Worm (Caenorhabditis elegans) whole organism, mixed stage, embryonic: ENCODE measurements around the gene fln-2.

ENCODE experiments used
- M03D4.4 ChIP-seq: sonication (generic microtip); optimal IDR thresholded peaks from 2 replicates; lab custom pipeline; 2017; ENCODE audit warnings: mild to moderate bottlenecking, missing genetic modification characterization, missing compliant biosample characterization
- bed-3 ChIP-seq: fragments of 200-800 bp; sonication (Bioruptor generic); optimal IDR thresholded peaks from 3 replicates; lab custom pipeline; 2018; ENCODE audit warnings: mild to moderate bottlenecking, missing genetic modification characterization, moderate library complexity, missing compliant biosample characterization
- blmp-1 ChIP-seq: fragments of 150-350 bp; optimal IDR thresholded peaks from 2 replicates; lab custom pipeline; 2014; ENCODE audit warnings: missing biosample characterization, missing genetic modification characterization
- ceh-43 ChIP-seq: fragments of 200-800 bp; sonication (Bioruptor generic); optimal IDR thresholded peaks from 2 replicates; lab custom pipeline; 2018; ENCODE audit warnings: mild to moderate bottlenecking, missing genetic modification characterization, moderate library complexity, missing compliant biosample characterization
- ceh-83 ChIP-seq: fragments of 200-800 bp; sonication (Bioruptor generic); optimal IDR thresholded peaks from 2 replicates; lab custom pipeline; 2018; ENCODE audit warnings: mild to moderate bottlenecking, missing genetic modification characterization, missing compliant biosample characterization
- ces-1 ChIP-seq: fragments of 150-350 bp; optimal IDR thresholded peaks from 2 replicates; lab custom pipeline; 2014; ENCODE audit warnings: missing biosample characterization, missing genetic modification reagents, missing genetic modification characterization
- cnd-1 ChIP-seq: fragments of 200-800 bp; sonication (Bioruptor generic); optimal IDR thresholded peaks from 2 replicates; lab custom pipeline; 2018; ENCODE audit warnings: mild to moderate bottlenecking, missing genetic modification characterization, missing compliant biosample characterization
- elt-3 ChIP-seq: fragments of 150-350 bp; optimal IDR thresholded peaks from 2 replicates; lab custom pipeline; 2014; ENCODE audit warnings: missing biosample characterization, missing genetic modification characterization
- flh-1 ChIP-seq: fragments of 200-800 bp; sonication (Bioruptor generic); optimal IDR thresholded peaks from 2 replicates; lab custom pipeline; 2018; ENCODE audit warnings: mild to moderate bottlenecking, missing genetic modification characterization, moderate library complexity, missing compliant biosample characterization
- ham-2 ChIP-seq: fragments of 200-800 bp; sonication (Bioruptor generic); optimal IDR thresholded peaks from 2 replicates; lab custom pipeline; 2018; ENCODE audit warnings: mild to moderate bottlenecking, missing genetic modification characterization, missing compliant biosample characterization
- hlh-1 ChIP-seq: fragments of 150-350 bp; optimal IDR thresholded peaks from 2 replicates; lab custom pipeline; 2014; ENCODE audit warnings: missing biosample characterization, missing genetic modification reagents, missing genetic modification characterization
- lin-13 ChIP-seq: fragments of 150-350 bp; optimal IDR thresholded peaks from 2 replicates; lab custom pipeline; 2014; ENCODE audit warnings: missing biosample characterization, missing genetic modification characterization
- lin-32 ChIP-seq: fragments of 200-800 bp; sonication (Bioruptor generic); optimal IDR thresholded peaks from 2 replicates; lab custom pipeline; 2018; ENCODE audit warnings: mild to moderate bottlenecking, missing genetic modification characterization, missing compliant biosample characterization
- lsy-2 ChIP-seq: fragments of 150-350 bp; optimal IDR thresholded peaks from 2 replicates; lab custom pipeline; 2014; ENCODE audit warnings: missing biosample characterization, missing genetic modification characterization
- mab-5 ChIP-seq: fragments of 150-350 bp; optimal IDR thresholded peaks from 2 replicates; lab custom pipeline; 2014; ENCODE audit warnings: missing biosample characterization, missing genetic modification characterization
- mep-1 ChIP-seq: fragments of 150-350 bp; optimal IDR thresholded peaks from 2 replicates; lab custom pipeline; 2017; ENCODE audit warnings: missing biosample characterization, missing genetic modification reagents, missing genetic modification characterization, inconsistent platforms
- mls-2 ChIP-seq: sonication (generic microtip); optimal IDR thresholded peaks from 2 replicates; lab custom pipeline; 2016; ENCODE audit warnings: mild to moderate bottlenecking, missing genetic modification characterization, moderate library complexity, missing compliant biosample characterization
- nhr-12 ChIP-seq: fragments of 150-350 bp; optimal IDR thresholded peaks from 2 replicates; lab custom pipeline; 2014; ENCODE audit warnings: missing biosample characterization, missing genetic modification characterization
- nhr-2 ChIP-seq: fragments of 150-350 bp; optimal IDR thresholded peaks from 2 replicates; lab custom pipeline; 2014; ENCODE audit warnings: missing biosample characterization, missing genetic modification characterization
- nhr-28 ChIP-seq: fragments of 150-350 bp; optimal IDR thresholded peaks from 2 replicates; lab custom pipeline; 2014; ENCODE audit warnings: missing biosample characterization, missing genetic modification characterization
- nhr-76 ChIP-seq: sonication (generic microtip); optimal IDR thresholded peaks from 2 replicates; lab custom pipeline; 2017; ENCODE audit warnings: missing biosample characterization, missing genetic modification characterization
- pha-4 ChIP-seq: fragments of 150-350 bp; optimal IDR thresholded peaks from 2 replicates; lab custom pipeline; 2018; ENCODE audit warnings: missing biosample characterization, missing genetic modification reagents, missing genetic modification characterization
- sem-2 ChIP-seq: fragments of 200-800 bp; sonication (Bioruptor generic); optimal IDR thresholded peaks from 2 replicates; lab custom pipeline; 2018; ENCODE audit warnings: mild to moderate bottlenecking, missing genetic modification characterization, missing compliant biosample characterization
- snpc-4 ChIP-seq: fragments of 150-350 bp; optimal IDR thresholded peaks from 2 replicates; lab custom pipeline; 2014; ENCODE audit warnings: missing biosample characterization, missing genetic modification characterization
- sptf-1 ChIP-seq: sonication (generic microtip); optimal IDR thresholded peaks from 2 replicates; lab custom pipeline; 2017; ENCODE audit warnings: mild to moderate bottlenecking, missing genetic modification characterization, moderate library complexity, missing compliant biosample characterization
- tbx-8 ChIP-seq: fragments of 200-800 bp; sonication (Bioruptor generic); optimal IDR thresholded peaks from 2 replicates; lab custom pipeline; 2018; ENCODE audit warnings: mild to moderate bottlenecking, missing genetic modification characterization, moderate library complexity, missing compliant biosample characterization
- unc-120 ChIP-seq: sonication (generic microtip); optimal IDR thresholded peaks from 2 replicates; lab custom pipeline; 2017; ENCODE audit warnings: missing genetic modification characterization, missing compliant biosample characterization; ENCODE audit not compliant: poor library complexity, severe bottlenecking
- unc-39 ChIP-seq: fragments of 150-350 bp; optimal IDR thresholded peaks from 2 replicates; lab custom pipeline; 2014; ENCODE audit warnings: missing biosample characterization, missing genetic modification characterization
- unc-62 ChIP-seq: fragments of 150-350 bp; optimal IDR thresholded peaks from 2 replicates; lab custom pipeline; 2014; ENCODE audit warnings: missing biosample characterization, missing genetic modification reagents, missing genetic modification characterization
- zip-8 ChIP-seq: fragments of 150-350 bp; optimal IDR thresholded peaks from 2 replicates; lab custom pipeline; 2014; ENCODE audit warnings: missing biosample characterization, missing genetic modification characterization
- ztf-11 ChIP-seq: fragments of 150-350 bp; optimal IDR thresholded peaks from 2 replicates; lab custom pipeline; 2014; ENCODE audit warnings: missing biosample characterization, missing genetic modification characterization

The fln-2 gene

DNA sequence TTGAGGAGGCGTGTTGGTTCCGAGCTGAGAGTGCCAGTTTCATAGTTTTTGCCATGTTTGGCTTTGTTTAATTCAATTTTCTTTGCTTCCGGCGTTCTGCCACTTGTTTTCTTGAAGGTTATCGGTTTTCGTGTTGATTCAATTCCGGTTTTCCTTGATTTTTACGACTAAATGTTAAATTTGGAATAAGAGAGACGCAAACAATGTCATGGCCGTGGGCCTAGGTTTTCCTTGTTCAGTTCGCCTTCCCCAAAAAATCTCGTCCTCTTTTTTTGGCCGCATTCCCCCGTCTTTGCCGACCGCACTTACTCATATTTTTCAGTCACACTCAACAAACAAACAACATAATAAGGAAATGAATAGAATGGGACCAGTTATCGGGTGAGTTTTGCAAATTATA is 3.8 kb upstream of the fln-2 start, which contains the start of gene C23F12.9:
C23F12.9 (plus strand) TSS at position 301 of the 400 bp plus-strand sequence.
- no peak for TF ChIP-seq nhr-2 (tag; lab: Kevin White, UChicago)
- TF ChIP-seq hlh-1 (tag; lab: Kevin White, UChicago) = no peak
- TF ChIP-seq zip-8 (tag; lab: Kevin White, UChicago) = no peak
- TF ChIP-seq unc-62 = no peak
- no peak for TF ChIP-seq mls-2 (tag; lab: Kevin White, UChicago)
- TF ChIP-seq sptf-1 = no peak
- TF ChIP-seq nhr-28 (tag; lab: Kevin White, UChicago) = no peak
- no peak for TF ChIP-seq lsy-2 (tag; lab: Kevin White, UChicago)
- TF ChIP-seq blmp-1 (tag; lab: Kevin White, UChicago) = no peak
- no peak for TF ChIP-seq elt-3 (tag; lab: Kevin White, UChicago)
- no peak for TF ChIP-seq ces-1 (GFP tag; lab: Kevin White, UChicago)
- TF ChIP-seq snpc-4 = no peak
- no peak for TF ChIP-seq mep-1 (tag; lab: Kevin White, UChicago)
- no peak for TF ChIP-seq pha-4 (tag; lab: Kevin White, UChicago)
- no peak for TF ChIP-seq unc-120 (tag; lab: Kevin White, UChicago)
- TF ChIP-seq ceh-43 = no peak
- no peak for TF ChIP-seq sem-2 (GFP tag; lab: Kevin White, UChicago)
- TF ChIP-seq ham-2 = no peak
- TF ChIP-seq, all 35 proteins: peak for 0

ce11 chrX:9401963-9402362 is 4.5 kb downstream of the fln-2 start:
- TF ChIP-seq unc-62 (no peak), ztf-11 (tag; lab: Kevin White, UChicago) (no peak), ham-2 (peak; percentile 77), snpc-4 (no peak), ceh-43 (no peak), lin-32 (GFP tag; lab: Kevin White, UChicago) (no peak), lsy-2 (tag; lab: Kevin White, UChicago) (no peak), mep-1 (tag; lab: Kevin White, UChicago) (peak; percentile 5), ceh-83 (GFP tag; lab: Kevin White, UChicago) (no peak), nhr-2 (tag; lab: Kevin White, UChicago) (peak; percentile 53), nhr-28 (tag; lab: Kevin White, UChicago) (no peak), bed-3 (GFP tag; lab: Kevin White, UChicago) (no peak), zip-8 (tag; lab: Kevin White, UChicago) (no peak), flh-1 (GFP tag; lab: Kevin White, UChicago) (no peak), lin-13 (tag; lab: Kevin White, UChicago) (no peak), nhr-12 (tag; lab: Kevin White, UChicago) (no peak), unc-39 (tag; lab: Kevin White, UChicago) (no peak), pha-4 (tag; lab: Kevin White, UChicago) (no peak)

DNA sequence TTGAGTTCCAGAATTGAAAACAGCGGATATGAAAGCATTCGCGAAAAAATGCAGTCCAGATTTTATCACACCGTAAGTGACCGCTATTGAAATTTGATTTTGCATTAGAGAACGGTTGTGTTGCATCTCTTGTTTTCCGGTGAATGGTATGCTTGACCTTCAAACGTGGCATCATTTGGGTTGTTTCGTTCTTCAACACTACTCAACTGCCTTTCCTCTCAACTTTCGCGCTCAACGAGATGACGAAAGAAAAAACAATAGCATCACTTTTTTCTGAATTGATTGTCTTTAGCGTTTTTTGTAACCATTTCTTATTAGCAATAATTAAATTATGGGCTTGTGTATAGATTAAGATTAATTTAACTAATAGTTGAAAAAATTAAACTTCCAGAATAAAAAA is 5.0 kb downstream of the fln-2 start:
- TF ChIP-seq mep-1 (tag; lab: Kevin White, UChicago) (no peak), unc-120 (tag; lab: Kevin White, UChicago) (no peak), ceh-83 (GFP tag; lab: Kevin White, UChicago) (no peak), zip-8 (tag; lab: Kevin White, UChicago) (no peak), sem-2 (GFP tag; lab: Kevin White, UChicago) (no peak), lin-13 (tag; lab: Kevin White, UChicago) (no peak), snpc-4 (no peak), tbx-8 (no peak), flh-1 (GFP tag; lab: Kevin White, UChicago) (no peak), nhr-2 (tag; lab: Kevin White, UChicago) (no peak), ces-1 (GFP tag; lab: Kevin White, UChicago) (no peak), lin-32 (GFP tag; lab: Kevin White, UChicago) (no peak), blmp-1 (tag; lab: Kevin White, UChicago) (no peak), bed-3 (GFP tag; lab: Kevin White, UChicago) (no peak), M03D4.4 (tag; lab: Kevin White, UChicago) (no peak), unc-39 (tag; lab: Kevin White, UChicago) (no peak), pha-4 (tag; lab: Kevin White, UChicago) (no peak), cnd-1 (tag; lab: Kevin White, UChicago) (no peak), nhr-76 (tag; lab: Kevin White, UChicago) (no peak)

DNA sequence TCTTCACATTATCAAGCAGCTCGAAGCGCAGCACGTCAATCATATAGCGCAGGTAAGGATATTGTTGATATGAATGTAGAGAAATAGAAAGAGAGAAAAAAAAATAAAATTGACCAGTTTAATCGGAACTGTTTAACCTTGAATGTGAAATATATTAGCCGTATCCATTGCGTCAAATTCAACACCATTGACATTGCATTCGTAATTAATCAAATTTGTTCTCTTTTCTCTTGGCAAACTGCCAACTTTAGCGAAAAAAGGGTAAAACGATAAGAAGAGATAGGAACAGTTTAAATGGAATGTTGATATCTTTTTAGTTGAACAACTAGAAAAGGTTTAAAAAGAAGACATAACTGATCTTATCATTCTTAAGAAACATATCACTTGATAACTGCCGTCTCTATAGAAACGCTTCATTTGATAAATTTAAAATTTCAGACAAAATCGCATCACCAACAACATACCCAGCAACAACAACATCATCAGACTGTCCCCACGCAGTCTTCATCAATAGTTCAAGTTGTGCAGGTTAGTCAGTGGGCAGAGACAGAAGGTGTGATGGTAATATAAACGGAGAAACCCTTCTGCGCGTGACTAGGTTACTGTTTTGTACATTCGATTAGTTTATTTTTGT is 6.2 kb downstream of the fln-2 start:
- TF ChIP-seq nhr-2 (tag; lab: Kevin White, UChicago) = no peak
- no peak for TF ChIP-seq zip-8 (tag; lab: Kevin White, UChicago)
- TF ChIP-seq ceh-83 (GFP tag; lab: Kevin White, UChicago) = no peak
- TF ChIP-seq elt-3 (tag; lab: Kevin White, UChicago) = no peak
- no peak for TF ChIP-seq mab-5 (tag; lab: Kevin White, UChicago)
- no peak for TF ChIP-seq pha-4 (tag; lab: Kevin White, UChicago)
- TF ChIP-seq ceh-43 = no peak
- TF ChIP-seq flh-1 (GFP tag; lab: Kevin White, UChicago) = no peak
- TF ChIP-seq, all 35 proteins: peak for 0
